Worm (Caenorhabditis elegans) whole organism, L1 larva: ENCODE data around the gene C47E12.11.

Experiments
- blmp-1 ChIP-seq: fragments of 150-350 bp; optimal IDR thresholded peaks from 2 replicates; lab custom pipeline; 2014; ENCODE audit warnings: missing biosample characterization, missing genetic modification characterization
- ces-1 ChIP-seq: fragments of 150-350 bp; optimal IDR thresholded peaks from 2 replicates; lab custom pipeline; 2014; ENCODE audit warnings: missing biosample characterization, missing genetic modification reagents, missing genetic modification characterization
- nhr-237 ChIP-seq: fragments of 150-350 bp; optimal IDR thresholded peaks from 2 replicates; lab custom pipeline; 2014; ENCODE audit warnings: missing biosample characterization, missing genetic modification characterization
- nhr-76 ChIP-seq: sonication (generic microtip); optimal IDR thresholded peaks from 2 replicates; lab custom pipeline; 2017; ENCODE audit warnings: missing biosample characterization, missing genetic modification characterization
- tbx-2 ChIP-seq: sonication (generic microtip); optimal IDR thresholded peaks from 2 replicates; lab custom pipeline; 2016; ENCODE audit warnings: missing genetic modification characterization, missing compliant biosample characterization
- zag-1 ChIP-seq: fragments of 150-350 bp; optimal IDR thresholded peaks from 2 replicates; lab custom pipeline; 2014; ENCODE audit warnings: missing biosample characterization, missing genetic modification characterization

- TF ChIP-seq nhr-237 (tag; lab: Kevin White, UChicago) = no peak
- no peak for TF ChIP-seq tbx-2 (tag; lab: Kevin White, UChicago)
- TF ChIP-seq ces-1 (GFP tag; lab: Kevin White, UChicago) = no peak
- no peak for TF ChIP-seq blmp-1
- no peak for TF ChIP-seq zag-1 (tag; lab: Kevin White, UChicago)
- no peak for TF ChIP-seq nhr-76 (tag; lab: Kevin White, UChicago)
Measured at ce11 chrIV:9943214-9943613, 26.0 kb upstream of the C47E12.11 start.
